Fruit fly (Drosophila melanogaster) whole organism, prepupa: Measurements from ENCODE around the gene CG32024.

Source experiments
- CG10631 ChIP-seq: fragments of 200-800 bp; sonication (Bioruptor generic); optimal IDR thresholded peaks from 2 replicates; lab custom pipeline; 2016; ENCODE audit warnings: missing biosample characterization, missing genetic modification characterization
- CG8319 ChIP-seq: fragments of 200-800 bp; sonication (Bioruptor generic); optimal IDR thresholded peaks from 3 replicates; lab custom pipeline; 2016; ENCODE audit warnings: missing biosample characterization, missing genetic modification characterization
- Eip78C ChIP-seq: fragments of 200-800 bp; sonication (Bioruptor generic); peaks from one replicate; lab custom pipeline; 2016; ENCODE audit warnings: missing biosample characterization, missing genetic modification characterization
- Eip93F ChIP-seq: fragments of 200-800 bp; sonication (Bioruptor generic); optimal IDR thresholded peaks from 2 replicates; lab custom pipeline; 2016; ENCODE audit warnings: missing biosample characterization, mild to moderate bottlenecking, missing genetic modification characterization
- Ets96B ChIP-seq: fragments of 200-800 bp; optimal IDR thresholded peaks from 2 replicates; lab custom pipeline; 2019; ENCODE audit warnings: missing biosample characterization, mild to moderate bottlenecking, missing genetic modification characterization, moderate library complexity
- Hr39 ChIP-seq: fragments of 200-800 bp; sonication (Bioruptor generic); optimal IDR thresholded peaks from 2 replicates; lab custom pipeline; 2016; ENCODE audit warnings: missing biosample characterization, missing genetic modification characterization
- OdsH ChIP-seq: fragments of 200-800 bp; sonication (Bioruptor generic); optimal IDR thresholded peaks from 3 replicates; lab custom pipeline; 2016; ENCODE audit warnings: missing biosample characterization, missing genetic modification characterization
- Sox102F ChIP-seq: fragments of 200-800 bp; sonication (Bioruptor generic); optimal IDR thresholded peaks from 2 replicates; lab custom pipeline; 2016; ENCODE audit warnings: missing biosample characterization, mild to moderate bottlenecking, missing genetic modification characterization
- acj6 ChIP-seq: fragments of 200-800 bp; sonication (Bioruptor generic); optimal IDR thresholded peaks from 3 replicates; lab custom pipeline; 2016; ENCODE audit warnings: missing biosample characterization, missing genetic modification characterization
- spab ChIP-seq: fragments of 200-800 bp; sonication (Bioruptor generic); optimal IDR thresholded peaks from 2 replicates; lab custom pipeline; 2017; ENCODE audit warnings: missing biosample characterization, mild to moderate bottlenecking, missing genetic modification characterization, missing genetic modification reagents
- ss ChIP-seq, 2 experiments: fragments of 200-800 bp; sonication (Bioruptor generic); optimal IDR thresholded peaks; 2 replicates in 1 of 2; 3 replicates in 1 of 2; lab custom pipeline; 2017 to 2018; ENCODE audit warnings: mild to moderate bottlenecking in 2 of 2, missing biosample characterization in 2 of 2, missing genetic modification characterization in 2 of 2, moderate library complexity in 1 of 2
- svp ChIP-seq: fragments of 200-800 bp; sonication (Bioruptor generic); peaks from one replicate; lab custom pipeline; 2016; ENCODE audit warnings: missing biosample characterization, missing genetic modification characterization

- TF ChIP-seq spab (no peak), CG8319 (GFP tag; lab: Kevin White, UChicago) (no peak), acj6 (no peak), ss (GFP tag; optimal IDR thresholded peaks at IDR 0.05; lab: Kevin White, UChicago) (peak; percentile 48 to 96), Eip78C (no peak), Hr39 (GFP tag; lab: Kevin White, UChicago) (no peak), Ets96B (tag; lab: Kevin White, UChicago) (no peak), Eip93F (GFP tag; lab: Kevin White, UChicago) (no peak), svp (no peak), OdsH (GFP tag; lab: Kevin White, UChicago) (no peak), CG10631 (GFP tag; lab: Kevin White, UChicago) (no peak), Sox102F (GFP tag; lab: Kevin White, UChicago) (no peak)
These were observed 44.5 kb downstream of the CG32024 start for dm6 chr3L:8851950-8852349.
